Fruit fly (Drosophila melanogaster) whole organism, embryonic: ENCODE results near the gene CG7806.

Experiments
- B-H1 ChIP-seq: fragments of 200-800 bp; sonication (Bioruptor generic); IDR thresholded peaks from 3 replicates; pipeline ENCODE4 v1.3.6; 2022; ENCODE audit warnings: missing biosample characterization, missing genetic modification characterization
- CG10462 ChIP-seq: fragments of 200-800 bp; sonication (Bioruptor generic); optimal IDR thresholded peaks from 2 replicates; lab custom pipeline; 2016; ENCODE audit warnings: missing biosample characterization, missing genetic modification characterization
- CG11085 ChIP-seq: fragments of 200-800 bp; sonication (Bioruptor generic); IDR thresholded peaks from 2 replicates; pipeline ENCODE4 v1.3.6; 2022; ENCODE audit warnings: missing biosample characterization, missing genetic modification characterization
- CG11504 ChIP-seq: fragments of 200-800 bp; sonication (Bioruptor generic); optimal IDR thresholded peaks from 3 replicates; lab custom pipeline; 2019; ENCODE audit warnings: missing biosample characterization, mild to moderate bottlenecking, missing genetic modification characterization, moderate library complexity
- CG12071 ChIP-seq: fragments of 200-800 bp; sonication (Bioruptor generic); optimal IDR thresholded peaks from 3 replicates; lab custom pipeline; 2018; ENCODE audit warnings: missing biosample characterization, mild to moderate bottlenecking, missing genetic modification characterization
- CG12219 ChIP-seq: fragments of 200-800 bp; sonication (Bioruptor generic); optimal IDR thresholded peaks from 3 replicates; lab custom pipeline; 2018; ENCODE audit warnings: missing biosample characterization, mild to moderate bottlenecking, missing genetic modification characterization
- CG13775 ChIP-seq: fragments of 200-800 bp; sonication (Bioruptor generic); optimal IDR thresholded peaks from 3 replicates; lab custom pipeline; 2017; ENCODE audit warnings: missing biosample characterization, mild to moderate bottlenecking, missing genetic modification characterization
- CG14441 ChIP-seq: fragments of 200-800 bp; sonication (Bioruptor generic); IDR thresholded peaks from 2 replicates; pipeline ENCODE4 v1.3.6; 2022; ENCODE audit warnings: missing biosample characterization, missing genetic modification characterization
- CG17186 ChIP-seq: fragments of 200-800 bp; sonication (Bioruptor generic); optimal IDR thresholded peaks from 3 replicates; lab custom pipeline; 2017; ENCODE audit warnings: missing biosample characterization, missing genetic modification reagents, missing genetic modification characterization
- CG17328 ChIP-seq: fragments of 200-800 bp; sonication (Bioruptor generic); IDR thresholded peaks from 2 replicates; pipeline ENCODE4 v1.3.6; 2022; ENCODE audit warnings: missing biosample characterization, missing genetic modification characterization
- CG2199 ChIP-seq: fragments of 200-800 bp; sonication (Bioruptor generic); IDR thresholded peaks from 3 replicates; pipeline ENCODE4 v1.3.6; 2022; ENCODE audit warnings: missing biosample characterization, missing genetic modification characterization
- CG2678 ChIP-seq: fragments of 200-800 bp; sonication (Bioruptor generic); optimal IDR thresholded peaks from 3 replicates; lab custom pipeline; 2019; ENCODE audit warnings: missing biosample characterization, mild to moderate bottlenecking, missing genetic modification characterization, moderate library complexity
- CG3726 ChIP-seq: fragments of 200-800 bp; sonication (Bioruptor generic); IDR thresholded peaks from 3 replicates; pipeline ENCODE4, ENCODE4 v1.3.6; 2022; ENCODE audit warnings: missing biosample characterization, missing genetic modification characterization
- CG4730 ChIP-seq: fragments of 200-800 bp; sonication (Bioruptor generic); IDR thresholded peaks from 2 replicates; pipeline ENCODE4 v1.3.6; 2022; ENCODE audit warnings: missing biosample characterization, missing genetic modification characterization
- CG6254 ChIP-seq: fragments of 200-800 bp; sonication (Bioruptor generic); optimal IDR thresholded peaks from 3 replicates; lab custom pipeline; 2017; ENCODE audit warnings: mild to moderate bottlenecking, missing biosample characterization, missing genetic modification reagents, missing genetic modification characterization
- CG6654 ChIP-seq: fragments of 200-800 bp; sonication (Bioruptor generic); optimal IDR thresholded peaks from 2 replicates; lab custom pipeline; 2017; ENCODE audit warnings: missing biosample characterization, mild to moderate bottlenecking, missing genetic modification characterization
- CG6689 ChIP-seq: fragments of 200-800 bp; sonication (Bioruptor generic); IDR thresholded peaks from 2 replicates; pipeline ENCODE4 v1.3.6; 2022; ENCODE audit warnings: missing biosample characterization, missing genetic modification characterization
- CG7963 ChIP-seq: fragments of 200-800 bp; sonication (Bioruptor generic); IDR thresholded peaks from 3 replicates; pipeline ENCODE4 v1.3.6; 2022; ENCODE audit warnings: missing biosample characterization, missing genetic modification characterization; ENCODE audit not compliant: partially characterized antibody
- CTCF ChIP-seq: fragments of 200-800 bp; sonication (Bioruptor generic); optimal IDR thresholded peaks from 2 replicates; lab custom pipeline; 2017; ENCODE audit warnings: missing biosample characterization, mild to moderate bottlenecking, missing genetic modification characterization, moderate library complexity
- CkIIα-i1 ChIP-seq: fragments of 200-800 bp; sonication (Bioruptor generic); IDR thresholded peaks from 2 replicates; pipeline ENCODE4 v1.3.6; 2022; ENCODE audit warnings: missing biosample characterization, missing genetic modification characterization
- D19A ChIP-seq: fragments of 200-800 bp; optimal IDR thresholded peaks from 3 replicates; lab custom pipeline; 2019; ENCODE audit warnings: missing biosample characterization, mild to moderate bottlenecking, missing genetic modification characterization, moderate library complexity
- Dad ChIP-seq: fragments of 200-800 bp; sonication (Bioruptor generic); optimal IDR thresholded peaks from 3 replicates; lab custom pipeline; 2016; ENCODE audit warnings: missing biosample characterization, missing genetic modification characterization
- Doc2 ChIP-seq: fragments of 200-800 bp; sonication (Bioruptor generic); IDR thresholded peaks from 2 replicates; pipeline ENCODE4 v1.3.6; 2022; ENCODE audit warnings: missing biosample characterization, missing genetic modification characterization
- Eip74EF ChIP-seq, 2 experiments: fragments of 200-800 bp in 1 of 2; fragments of >200 bp in 1 of 2; sonication (Bioruptor generic) in 1 of 2; optimal IDR thresholded peaks; 2 replicates each; lab custom pipeline; 2017 to 2019; ENCODE audit warnings: missing biosample characterization in 2 of 2, missing genetic modification characterization in 2 of 2, mild to moderate bottlenecking in 1 of 2, moderate library complexity in 1 of 2
- Gug ChIP-seq: fragments of 200-800 bp; sonication (Bioruptor generic); IDR thresholded peaks from 4 replicates; pipeline ENCODE4 v1.3.6; 2022; ENCODE audit warnings: missing biosample characterization, missing genetic modification characterization
- Lhr ChIP-seq: fragments of 200-800 bp; sonication (Bioruptor generic); optimal IDR thresholded peaks from 3 replicates; lab custom pipeline; 2017; ENCODE audit warnings: mild to moderate bottlenecking, missing biosample characterization, missing genetic modification reagents, missing genetic modification characterization
- Lim3 ChIP-seq: fragments of 200-800 bp; sonication (Bioruptor generic); IDR thresholded peaks from 2 replicates; pipeline ENCODE4 v1.3.6; 2022; ENCODE audit warnings: missing biosample characterization, missing genetic modification characterization
- Lpt ChIP-seq: fragments of >200 bp; optimal IDR thresholded peaks from 2 replicates; lab custom pipeline; 2018; ENCODE audit warnings: missing biosample characterization, missing genetic modification characterization
- Rx ChIP-seq: fragments of 200-800 bp; sonication (Bioruptor generic); IDR thresholded peaks from 2 replicates; pipeline ENCODE4 v1.3.6; 2022; ENCODE audit warnings: missing biosample characterization, missing genetic modification characterization
- Sox100B ChIP-seq: fragments of 200-800 bp; sonication (Bioruptor generic); optimal IDR thresholded peaks from 3 replicates; lab custom pipeline; 2018; ENCODE audit warnings: missing biosample characterization, mild to moderate bottlenecking, missing genetic modification characterization
- Ssrp ChIP-seq: fragments of 200-800 bp; sonication (Bioruptor generic); optimal IDR thresholded peaks from 2 replicates; lab custom pipeline; 2018; ENCODE audit warnings: missing biosample characterization, mild to moderate bottlenecking, missing genetic modification characterization, moderate library complexity
- amos ChIP-seq: fragments of 200-800 bp; sonication (Bioruptor generic); IDR thresholded peaks from 2 replicates; pipeline ENCODE4 v1.3.6; 2022; ENCODE audit warnings: missing biosample characterization, missing genetic modification characterization; ENCODE audit not compliant: partially characterized antibody
- az2 ChIP-seq: fragments of 200-800 bp; sonication (Bioruptor generic); optimal IDR thresholded peaks from 3 replicates; lab custom pipeline; 2016; ENCODE audit warnings: missing biosample characterization, missing genetic modification characterization
- bab2 ChIP-seq: fragments of 200-800 bp; sonication (Bioruptor generic); optimal IDR thresholded peaks from 2 replicates; lab custom pipeline; 2016; ENCODE audit warnings: missing biosample characterization, missing genetic modification characterization
- bbx ChIP-seq: fragments of 200-800 bp; sonication (Bioruptor generic); IDR thresholded peaks from 2 replicates; pipeline ENCODE4 v1.3.6; 2022; ENCODE audit warnings: missing biosample characterization, missing genetic modification characterization; ENCODE audit not compliant: partially characterized antibody
- bsh ChIP-seq, 2 experiments: fragments of 200-800 bp; sonication (Bioruptor generic); optimal IDR thresholded peaks; 2 replicates each; lab custom pipeline; 2017 to 2018; ENCODE audit warnings: mild to moderate bottlenecking in 2 of 2, missing biosample characterization in 2 of 2, missing genetic modification characterization in 2 of 2, moderate library complexity in 1 of 2
- cad ChIP-seq: fragments of >200 bp; optimal IDR thresholded peaks from 2 replicates; lab custom pipeline; 2017; ENCODE audit warnings: missing biosample characterization, missing genetic modification characterization
- crol ChIP-seq: fragments of 200-800 bp; sonication (Bioruptor generic); IDR thresholded peaks from 2 replicates; pipeline ENCODE4 v1.3.6; 2022; ENCODE audit warnings: missing biosample characterization, missing genetic modification characterization
- disco-r ChIP-seq: fragments of 200-800 bp; sonication (Bioruptor generic); optimal IDR thresholded peaks from 2 replicates; lab custom pipeline; 2016; ENCODE audit warnings: missing biosample characterization, missing genetic modification characterization
- dm ChIP-seq: fragments of 200-800 bp; sonication (Bioruptor generic); optimal IDR thresholded peaks from 3 replicates; lab custom pipeline; 2016; ENCODE audit warnings: missing biosample characterization, missing genetic modification characterization
- eve ChIP-seq, 2 experiments: fragments of >200 bp; optimal IDR thresholded peaks; 2 replicates each; lab custom pipeline; 2017; ENCODE audit warnings: missing biosample characterization in 2 of 2, missing genetic modification characterization in 2 of 2
- fd102C ChIP-seq: fragments of 200-800 bp; sonication (Bioruptor generic); optimal IDR thresholded peaks from 2 replicates; lab custom pipeline; 2018; ENCODE audit warnings: missing biosample characterization, mild to moderate bottlenecking, missing genetic modification characterization, moderate library complexity
- fd96Cb ChIP-seq: fragments of 200-800 bp; sonication (Bioruptor generic); optimal IDR thresholded peaks from 2 replicates; lab custom pipeline; 2018; ENCODE audit warnings: missing biosample characterization, mild to moderate bottlenecking, missing genetic modification characterization, moderate library complexity
- gfzf ChIP-seq: fragments of 200-800 bp; sonication (Bioruptor generic); optimal IDR thresholded peaks from 2 replicates; lab custom pipeline; 2016; ENCODE audit warnings: missing biosample characterization, mild to moderate bottlenecking, missing genetic modification characterization, moderate library complexity
- gsb ChIP-seq: fragments of 200-800 bp; sonication (Bioruptor generic); IDR thresholded peaks from 2 replicates; pipeline ENCODE4 v1.3.6; 2022; ENCODE audit warnings: missing biosample characterization, missing genetic modification characterization
- insv ChIP-seq, 2 experiments: fragments of 200-800 bp; sonication (Bioruptor generic); optimal IDR thresholded peaks; 3 replicates each; lab custom pipeline; 2016 to 2018; ENCODE audit warnings: missing biosample characterization in 2 of 2, missing genetic modification characterization in 2 of 2
- lab ChIP-seq: fragments of 200-800 bp; sonication (Bioruptor generic); optimal IDR thresholded peaks from 3 replicates; lab custom pipeline; 2017; ENCODE audit warnings: missing biosample characterization, missing genetic modification characterization, mild to moderate bottlenecking, moderate library complexity, missing genetic modification reagents
- lmd ChIP-seq: fragments of 200-800 bp; sonication (Bioruptor generic); IDR thresholded peaks from 2 replicates; pipeline ENCODE4 v1.3.6; 2022; ENCODE audit warnings: missing biosample characterization, missing genetic modification characterization
- sens ChIP-seq: fragments of 200-800 bp; sonication (Bioruptor generic); peaks from one replicate; lab custom pipeline; 2016; ENCODE audit warnings: missing biosample characterization, missing genetic modification characterization
- so ChIP-seq: fragments of 200-800 bp; sonication (Bioruptor generic); IDR thresholded peaks from 3 replicates; pipeline ENCODE4 v1.3.6; 2022; ENCODE audit warnings: missing biosample characterization, missing genetic modification characterization

CG7806 gene

DNA sequence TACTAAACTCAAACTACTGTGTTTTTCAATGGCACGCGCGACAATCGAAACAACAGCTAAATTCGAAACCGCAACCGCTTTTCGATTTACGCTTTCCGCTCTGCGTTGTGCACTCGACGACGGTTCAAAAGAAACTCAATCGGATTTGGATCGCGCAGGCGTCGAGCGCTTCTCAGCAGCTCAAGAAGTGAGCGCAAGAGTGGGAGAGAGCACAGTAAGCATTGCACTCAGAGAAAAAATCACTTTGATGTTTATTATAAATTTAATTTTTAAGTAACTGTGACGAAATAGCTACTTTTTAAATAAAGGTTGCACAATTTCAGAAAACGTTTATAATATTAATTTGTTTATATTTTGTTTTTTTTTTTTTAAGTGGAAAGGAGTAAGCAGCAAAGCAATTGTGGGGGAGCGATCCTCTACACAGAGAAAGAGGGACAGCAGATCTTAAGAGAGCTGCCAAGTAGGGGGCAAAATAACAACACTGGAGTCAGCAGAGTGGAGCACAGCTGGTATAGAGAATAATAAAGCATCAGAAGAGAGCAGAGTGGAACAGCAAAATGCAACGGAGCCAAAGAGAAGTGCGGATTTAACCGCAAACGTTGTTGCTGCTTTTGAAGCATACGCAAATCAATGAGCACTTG lies 33.5 kb upstream of the CG7806 start (continued):
- TF ChIP-seq CG6654 (peak; percentile 84), gfzf (GFP tag; lab: Kevin White, UChicago) (no peak), amos (GFP tag; lab: Robert Waterston, UW) (peak; percentile 28; the same call in 1 of the 2 replicates), Sox100B (GFP tag; lab: Kevin White, UChicago) (peak; percentile 99), CG4730 (GFP tag; lab: Robert Waterston, UW) (peak; percentile 98), cad (GFP tag; lab: Kevin White, UChicago) (no peak), dm (GFP tag; lab: Kevin White, UChicago) (peak; percentile 83), disco-r (GFP tag; lab: Kevin White, UChicago) (peak; percentile 85), CG6254 (GFP tag; lab: Kevin White, UChicago) (peak; percentile 96), Doc2 (GFP tag; lab: Robert Waterston, UW) (peak; percentile 83), CG7963 (GFP tag; lab: Robert Waterston, UW) (no peak), D19A (peak; percentile 94), az2 (peak; percentile 99), Gug (peak; percentile 90), CG6689 (GFP tag; lab: Robert Waterston, UW) (peak; percentile 99), CG12219 (GFP tag; lab: Kevin White, UChicago) (peak; percentile 94), CG2199 (peak; percentile 99), Ssrp (tag; lab: Kevin White, UChicago) (peak; percentile 98), gsb (GFP tag; lab: Robert Waterston, UW) (peak; percentile 97), eve (GFP tag; optimal IDR thresholded peaks at IDR 0.05; lab: Kevin White, UChicago) (peak in 1 of 2 experiments; percentile 97), Rx (GFP tag; lab: Robert Waterston, UW) (peak; percentile 97), lab (peak; percentile 98), Eip74EF (GFP tag; optimal IDR thresholded peaks at IDR 0.05; lab: Kevin White, UChicago) (peak in 1 of 2 experiments; percentile 95), B-H1 (GFP tag; lab: Robert Waterston, UW) (peak; percentile 97), Lpt (no peak), so (GFP tag; lab: Robert Waterston, UW) (peak; percentile 99), Dad (GFP tag; lab: Kevin White, UChicago) (peak; percentile 89), insv (GFP tag; optimal IDR thresholded peaks at IDR 0.05; lab: Kevin White, UChicago) (peak; percentile 11 to 62), fd102C (GFP tag; lab: Kevin White, UChicago) (peak; percentile 92), Lim3 (GFP tag; lab: Robert Waterston, UW) (peak; percentile 95), CG11504 (peak; percentile 96), CG12071 (GFP tag; lab: Kevin White, UChicago) (peak; percentile 88), bbx (GFP tag; lab: Robert Waterston, UW) (peak; percentile 57; the same call in 1 of the 2 replicates), bsh (GFP tag; optimal IDR thresholded peaks at IDR 0.05; lab: Kevin White, UChicago) (peak; percentile 97 to 99), CG11085 (GFP tag; lab: Robert Waterston, UW) (peak; percentile 93), CkIIα-i1 (GFP tag; lab: Robert Waterston, UW) (peak; percentile 78; the same call in 1 of the 2 replicates), CG17186 (GFP tag; lab: Kevin White, UChicago) (peak; percentile 81), CG14441 (GFP tag; lab: Robert Waterston, UW) (peak; percentile 98), CG10462 (GFP tag; lab: Kevin White, UChicago) (peak; percentile 96), Lhr (GFP tag; lab: Kevin White, UChicago) (peak; percentile 94), bab2 (GFP tag; lab: Kevin White, UChicago) (peak; percentile 95), CG17328 (GFP tag; lab: Robert Waterston, UW) (peak; percentile 100), crol (GFP tag; lab: Robert Waterston, UW) (peak; percentile 84), CG13775 (GFP tag; lab: Kevin White, UChicago) (peak; percentile 97), fd96Cb (peak; percentile 98), CG3726 (peak; percentile 98), sens (GFP tag; lab: Kevin White, UChicago) (peak; percentile 99), CG2678 (tag; lab: Kevin White, UChicago) (peak; percentile 98), CTCF (GFP tag; lab: Kevin White, UChicago) (peak; percentile 67), lmd (GFP tag; lab: Robert Waterston, UW) (peak; percentile 98)
